Worm (Caenorhabditis elegans) whole organism, L4 larva: ENCODE data around the gene ZK673.1.

Source experiments
- D1046.2 ChIP-seq: fragments of 200-800 bp; sonication (Bioruptor generic); IDR thresholded peaks from 2 replicates; pipeline ENCODE4 v1.3.6; 2022; ENCODE audit warnings: missing genetic modification characterization, missing compliant biosample characterization
- F10B5.3 ChIP-seq: sonication (generic microtip); optimal IDR thresholded peaks from 2 replicates; lab custom pipeline; 2016; ENCODE audit warnings: mild to moderate bottlenecking, missing genetic modification characterization, missing compliant biosample characterization
- F44E2.7 ChIP-seq: fragments of 200-800 bp; sonication (Bioruptor generic); IDR thresholded peaks from 2 replicates; pipeline ENCODE4 v2.1.2; 2022; ENCODE audit warnings: missing genetic modification characterization, missing compliant biosample characterization
- T20F7.1 ChIP-seq: fragments of 200-800 bp; sonication (Bioruptor generic); optimal IDR thresholded peaks from 2 replicates; lab custom pipeline; 2018; ENCODE audit warnings: mild to moderate bottlenecking, missing genetic modification characterization, missing compliant biosample characterization
- T26A8.4 ChIP-seq: fragments of 200-800 bp; sonication (Bioruptor generic); IDR thresholded peaks from 2 replicates; pipeline ENCODE4 v1.3.6; 2022; ENCODE audit warnings: missing genetic modification characterization, missing compliant biosample characterization
- Y48G9A.11 ChIP-seq: fragments of 200-800 bp; sonication (Bioruptor generic); IDR thresholded peaks from 2 replicates; pipeline ENCODE4 v1.3.6; 2022; ENCODE audit warnings: missing genetic modification reagents, missing genetic modification characterization, missing compliant biosample characterization
- Y5F2A.4 ChIP-seq: fragments of 200-800 bp; sonication (Bioruptor generic); optimal IDR thresholded peaks from 2 replicates; lab custom pipeline; 2018; ENCODE audit warnings: mild to moderate bottlenecking, missing genetic modification characterization, missing compliant biosample characterization
- Y75B8A.6 ChIP-seq: fragments of 200-800 bp; sonication (Bioruptor generic); IDR thresholded peaks from 2 replicates; pipeline ENCODE4 v1.3.6; 2022; ENCODE audit warnings: missing genetic modification reagents, missing genetic modification characterization, missing compliant biosample characterization
- aly-2 ChIP-seq: sonication (generic microtip); optimal IDR thresholded peaks from 2 replicates; lab custom pipeline; 2018; ENCODE audit warnings: missing biosample characterization, missing genetic modification characterization
- ceh-28 ChIP-seq: fragments of 150-350 bp; optimal IDR thresholded peaks from 2 replicates; lab custom pipeline; 2014; ENCODE audit warnings: missing biosample characterization, missing genetic modification reagents, missing genetic modification characterization
- ceh-32 ChIP-seq: sonication (generic microtip); optimal IDR thresholded peaks from 2 replicates; lab custom pipeline; 2016; ENCODE audit warnings: mild to moderate bottlenecking, missing genetic modification characterization, missing compliant biosample characterization; ENCODE audit not compliant: poor library complexity
- ceh-44 ChIP-seq: fragments of 200-800 bp; sonication (Bioruptor generic); IDR thresholded peaks from 2 replicates; pipeline ENCODE4 v1.3.6; 2022; ENCODE audit warnings: missing genetic modification reagents, missing genetic modification characterization, missing compliant biosample characterization
- ceh-62 ChIP-seq: sonication (generic microtip); optimal IDR thresholded peaks from 2 replicates; lab custom pipeline; 2017; ENCODE audit warnings: missing biosample characterization, missing genetic modification characterization
- ceh-82 ChIP-seq: sonication (generic microtip); optimal IDR thresholded peaks from 2 replicates; lab custom pipeline; 2017; ENCODE audit warnings: missing biosample characterization, missing genetic modification characterization
- daf-16 ChIP-seq, 3 experiments: sonication (generic microtip); optimal IDR thresholded peaks; 2 replicates each; lab custom pipeline; 2016 to 2017; ENCODE audit warnings: missing genetic modification characterization in 3 of 3, missing genetic modification reagents in 3 of 3, mild to moderate bottlenecking in 2 of 3, missing compliant biosample characterization in 2 of 3, missing biosample characterization in 1 of 3, moderate library complexity in 1 of 3
- daf-19 ChIP-seq: fragments of 200-800 bp; sonication (Bioruptor generic); conservative IDR thresholded peaks from 2 replicates; pipeline ENCODE4 v1.3.6; 2022; ENCODE audit warnings: missing genetic modification characterization, missing compliant biosample characterization
- dmd-6 ChIP-seq: fragments of 200-800 bp; sonication (Bioruptor generic); IDR thresholded peaks from 2 replicates; pipeline ENCODE4 v1.3.6; 2022; ENCODE audit warnings: missing genetic modification reagents, missing genetic modification characterization, missing compliant biosample characterization
- dmd-8 ChIP-seq: fragments of 200-800 bp; sonication (Bioruptor generic); IDR thresholded peaks from 2 replicates; pipeline ENCODE4 v1.3.6; 2022; ENCODE audit warnings: missing genetic modification characterization, missing compliant biosample characterization
- fkh-10 ChIP-seq: fragments of 150-350 bp; optimal IDR thresholded peaks from 2 replicates; lab custom pipeline; 2014; ENCODE audit warnings: missing biosample characterization, missing genetic modification reagents, missing genetic modification characterization
- fos-1 ChIP-seq: fragments of 150-350 bp; optimal IDR thresholded peaks from 2 replicates; lab custom pipeline; 2014; ENCODE audit warnings: missing biosample characterization, missing genetic modification characterization
- gei-8 ChIP-seq: fragments of 200-800 bp; sonication (Bioruptor generic); optimal IDR thresholded peaks from 2 replicates; lab custom pipeline; 2018; ENCODE audit warnings: mild to moderate bottlenecking, missing genetic modification characterization, missing compliant biosample characterization
- hif-1 ChIP-seq, 2 experiments: sonication (generic microtip); optimal IDR thresholded peaks; 2 replicates each; lab custom pipeline; 2016 to 2017; ENCODE audit warnings: missing compliant biosample characterization in 2 of 2, missing genetic modification characterization in 2 of 2, missing genetic modification reagents in 2 of 2, missing genotype in 2 of 2, mild to moderate bottlenecking in 1 of 2
- hlh-30 ChIP-seq: sonication (generic microtip); optimal IDR thresholded peaks from 2 replicates; lab custom pipeline; 2017; ENCODE audit warnings: antibody characterized with exemption, mild to moderate bottlenecking, missing genetic modification characterization, missing compliant biosample characterization; ENCODE audit not compliant: insufficient read depth
- jun-1 ChIP-seq: fragments of 150-350 bp; optimal IDR thresholded peaks from 2 replicates; lab custom pipeline; 2014; ENCODE audit warnings: missing biosample characterization, missing genetic modification reagents, missing genetic modification characterization
- lin-1 ChIP-seq: fragments of 200-800 bp; sonication (Bioruptor generic); IDR thresholded peaks from 2 replicates; pipeline ENCODE4 v1.3.6; 2022; ENCODE audit warnings: missing genetic modification reagents, missing genetic modification characterization, missing compliant biosample characterization
- lin-38 ChIP-seq: fragments of 200-800 bp; sonication (Bioruptor generic); IDR thresholded peaks from 2 replicates; pipeline ENCODE4 v1.3.6; 2022; ENCODE audit warnings: missing genetic modification reagents, missing genetic modification characterization, missing compliant biosample characterization
- lin-39 ChIP-seq: fragments of 150-350 bp; optimal IDR thresholded peaks from 2 replicates; lab custom pipeline; 2014; ENCODE audit warnings: missing biosample characterization, missing genetic modification reagents, missing genetic modification characterization
- mdl-1 ChIP-seq, 2 experiments: fragments of 150-350 bp in 1 of 2; sonication (generic microtip) in 1 of 2; optimal IDR thresholded peaks; 2 replicates each; lab custom pipeline; 2014 to 2017; ENCODE audit warnings: missing biosample characterization in 2 of 2, missing genetic modification characterization in 2 of 2
- mdt-29 ChIP-seq: fragments of 200-800 bp; sonication (Bioruptor generic); IDR thresholded peaks from 2 replicates; pipeline ENCODE4 v1.3.6; 2022; ENCODE audit warnings: missing genetic modification reagents, missing genetic modification characterization, missing compliant biosample characterization
- mes-2 ChIP-seq: sonication (generic microtip); optimal IDR thresholded peaks from 2 replicates; lab custom pipeline; 2016; ENCODE audit warnings: missing genotype, mild to moderate bottlenecking, missing genetic modification characterization, missing compliant biosample characterization; ENCODE audit not compliant: poor library complexity, severe bottlenecking
- mxl-2 ChIP-seq: fragments of 200-800 bp; sonication (Bioruptor generic); conservative IDR thresholded peaks from 2 replicates; pipeline ENCODE4 v1.3.6; 2022; ENCODE audit warnings: missing genetic modification reagents, missing genetic modification characterization, missing compliant biosample characterization
- nhr-10 ChIP-seq: fragments of 150-350 bp; optimal IDR thresholded peaks from 2 replicates; lab custom pipeline; 2014; ENCODE audit warnings: missing biosample characterization, missing genetic modification characterization
- nhr-111 ChIP-seq: fragments of 200-800 bp; sonication (Bioruptor generic); optimal IDR thresholded peaks from 2 replicates; lab custom pipeline; 2018; ENCODE audit warnings: mild to moderate bottlenecking, missing genetic modification characterization, missing compliant biosample characterization
- nhr-237 ChIP-seq: sonication (generic microtip); optimal IDR thresholded peaks from 2 replicates; lab custom pipeline; 2017; ENCODE audit warnings: missing biosample characterization, missing genetic modification characterization
- nhr-28 ChIP-seq: fragments of 150-350 bp; optimal IDR thresholded peaks from 2 replicates; lab custom pipeline; 2014; ENCODE audit warnings: missing biosample characterization, missing genetic modification characterization
- nhr-76 ChIP-seq: fragments of 150-350 bp; optimal IDR thresholded peaks from 2 replicates; lab custom pipeline; 2014; ENCODE audit warnings: missing biosample characterization, missing genetic modification characterization
- nhr-77 ChIP-seq: fragments of 150-350 bp; optimal IDR thresholded peaks from 2 replicates; lab custom pipeline; 2014; ENCODE audit warnings: missing biosample characterization, missing genetic modification characterization
- pha-4 ChIP-seq, 2 experiments: fragments of 150-350 bp in 1 of 2; fragments of 200-800 bp in 1 of 2; sonication (Bioruptor generic) in 1 of 2; IDR thresholded peaks in 1 of 2; optimal IDR thresholded peaks in 1 of 2; 2 replicates each; pipeline versions ENCODE4 v1.3.6 to Lab custom; 2014 to 2022; ENCODE audit warnings: missing genetic modification characterization in 2 of 2, missing genetic modification reagents in 2 of 2, missing biosample characterization in 1 of 2, missing compliant biosample characterization in 1 of 2
- php-3 ChIP-seq: fragments of 200-800 bp; sonication (Bioruptor generic); IDR thresholded peaks from 2 replicates; pipeline ENCODE4 v1.3.6; 2022; ENCODE audit warnings: missing genetic modification reagents, missing genetic modification characterization, missing compliant biosample characterization
- pqm-1 ChIP-seq: sonication (generic microtip); optimal IDR thresholded peaks from 2 replicates; lab custom pipeline; 2017; ENCODE audit warnings: missing biosample characterization, missing genetic modification characterization
- saeg-2 ChIP-seq: fragments of 200-800 bp; sonication (Bioruptor generic); IDR thresholded peaks from 2 replicates; pipeline ENCODE4 v1.3.6; 2022; ENCODE audit warnings: missing genetic modification reagents, missing genetic modification characterization, missing compliant biosample characterization
- set-16 ChIP-seq: fragments of 200-800 bp; sonication (Bioruptor generic); IDR thresholded peaks from 2 replicates; pipeline ENCODE4 v1.3.6; 2022; ENCODE audit warnings: missing genetic modification reagents, missing genetic modification characterization, missing compliant biosample characterization
- snpc-4 ChIP-seq: fragments of 150-350 bp; optimal IDR thresholded peaks from 2 replicates; lab custom pipeline; 2014; ENCODE audit warnings: missing biosample characterization, missing genetic modification characterization
- spr-3 ChIP-seq: fragments of 200-800 bp; sonication (Bioruptor generic); optimal IDR thresholded peaks from 2 replicates; lab custom pipeline; 2018; ENCODE audit warnings: mild to moderate bottlenecking, missing genetic modification characterization, missing compliant biosample characterization
- tag-97 ChIP-seq: fragments of 200-800 bp; sonication (Bioruptor generic); IDR thresholded peaks from 2 replicates; pipeline ENCODE4 v1.3.6; 2022; ENCODE audit warnings: missing genetic modification characterization, missing compliant biosample characterization
- tra-1 ChIP-seq: fragments of 200-800 bp; sonication (Bioruptor generic); IDR thresholded peaks from 2 replicates; pipeline ENCODE4 v1.3.6; 2022; ENCODE audit warnings: missing genetic modification reagents, missing genetic modification characterization, missing compliant biosample characterization
- unc-130 ChIP-seq: sonication (generic microtip); optimal IDR thresholded peaks from 2 replicates; lab custom pipeline; 2016; ENCODE audit warnings: missing genetic modification reagents, missing genetic modification characterization, missing compliant biosample characterization
- unc-62 ChIP-seq, 3 experiments: fragments of 150-350 bp in 1 of 3; sonication (generic microtip); optimal IDR thresholded peaks in 2 of 3; peaks in 1 of 3; 1 replicate in 1 of 3; 2 replicates in 2 of 3; lab custom pipeline; 2014 to 2017; ENCODE audit warnings: missing biosample characterization in 3 of 3, missing genetic modification characterization in 3 of 3, missing genetic modification reagents in 3 of 3, missing genotype in 1 of 3
- zip-11 ChIP-seq: fragments of 200-800 bp; sonication (Bioruptor generic); IDR thresholded peaks from 2 replicates; pipeline ENCODE4 v1.3.6; 2022; ENCODE audit warnings: missing genetic modification characterization, missing compliant biosample characterization
- ztf-11 ChIP-seq: fragments of 150-350 bp; optimal IDR thresholded peaks from 2 replicates; lab custom pipeline; 2014; ENCODE audit warnings: missing biosample characterization, missing genetic modification characterization

The ZK673.1 gene

DNA sequence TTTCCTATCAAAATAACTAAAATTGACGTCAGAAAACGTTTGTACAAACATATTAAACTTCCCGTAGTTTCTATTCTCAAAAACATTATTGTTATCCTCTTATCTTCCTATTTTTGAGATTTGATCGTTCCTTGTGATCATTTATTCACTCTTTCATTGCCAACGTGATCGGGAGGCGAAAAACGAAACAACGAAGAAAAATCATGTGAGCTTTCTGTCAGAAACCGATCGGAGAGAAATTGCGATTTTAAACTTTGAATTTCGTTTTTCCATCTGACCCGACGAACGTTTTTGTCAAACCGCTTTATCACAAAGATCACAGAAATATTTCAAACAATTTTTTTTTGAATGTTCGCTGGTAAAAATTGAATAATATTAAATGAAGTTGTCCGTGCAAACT is 3.4 kb downstream of the ZK673.1 start:
- TF ChIP-seq gei-8 (GFP tag; lab: Kevin White, UChicago), result no peak
- no peak for TF ChIP-seq pqm-1 (tag; lab: Kevin White, UChicago)
- peak; percentile 85 for TF ChIP-seq nhr-28 (tag; lab: Kevin White, UChicago)
- TF ChIP-seq daf-19 (GFP tag; lab: Robert Waterston, UW), result no peak
- TF ChIP-seq nhr-77 (tag; lab: Kevin White, UChicago), result peak; percentile 79
- TF ChIP-seq hlh-30 (tag; lab: Kevin White, UChicago), result peak; percentile 90
- TF ChIP-seq Y5F2A.4, result no peak
- no peak for TF ChIP-seq F44E2.7
- no peak for TF ChIP-seq ceh-44 (GFP tag; lab: Robert Waterston, UW)
- no peak for TF ChIP-seq spr-3
- no peak for TF ChIP-seq mes-2 (tag; lab: Kevin White, UChicago)
- no peak for TF ChIP-seq D1046.2 (GFP tag; lab: Robert Waterston, UW)
- no peak for TF ChIP-seq saeg-2
- no peak for TF ChIP-seq fkh-10
- no peak for TF ChIP-seq mxl-2
- no peak for TF ChIP-seq dmd-8 (GFP tag; lab: Robert Waterston, UW)
- TF ChIP-seq ceh-82 (tag; lab: Kevin White, UChicago), result no peak
- TF ChIP-seq tra-1 (GFP tag; lab: Robert Waterston, UW), result no peak
- TF ChIP-seq lin-39 (tag; lab: Kevin White, UChicago), result no peak
- TF ChIP-seq set-16 (GFP tag; lab: Robert Waterston, UW), result no peak
- peak in 1 of 2 experiments; percentile 55 for TF ChIP-seq daf-16 (GFP tag; optimal IDR thresholded peaks at IDR 0.05; lab: Kevin White, UChicago)
- peak; percentile 21 for TF ChIP-seq daf-16 (tag; optimal IDR thresholded peaks at IDR 0.05; lab: Kevin White, UChicago)
- no peak for TF ChIP-seq unc-130
- no peak for TF ChIP-seq nhr-76 (tag; lab: Kevin White, UChicago)
- TF ChIP-seq T20F7.1 (GFP tag; lab: Kevin White, UChicago), result no peak
- no peak for TF ChIP-seq ztf-11 (tag; lab: Kevin White, UChicago)
- TF ChIP-seq nhr-111 (GFP tag; lab: Kevin White, UChicago), result no peak
- peak; percentile 77 for TF ChIP-seq mdt-29 (GFP tag; lab: Robert Waterston, UW)
- no peak for TF ChIP-seq jun-1 (tag; lab: Kevin White, UChicago)
- TF ChIP-seq nhr-237, result no peak
- no peak for TF ChIP-seq tag-97
- no peak for TF ChIP-seq lin-38 (GFP tag; lab: Robert Waterston, UW)
- TF ChIP-seq unc-62 (GFP tag; optimal IDR thresholded peaks at IDR 0.05 in 1 of 2; lab: Kevin White, UChicago), result peak in 1 of 2 experiments; percentile 97
- no peak for TF ChIP-seq unc-62 (tag; optimal IDR thresholded peaks at IDR 0.05; lab: Kevin White, UChicago)
- TF ChIP-seq lin-1 (GFP tag; lab: Robert Waterston, UW), result no peak
- no peak for TF ChIP-seq Y75B8A.6 (GFP tag; lab: Robert Waterston, UW)
- no peak for TF ChIP-seq pha-4 (GFP tag; IDR thresholded peaks at IDR 0.05; lab: Robert Waterston, UW)
- no peak for TF ChIP-seq pha-4 (tag; optimal IDR thresholded peaks at IDR 0.05; lab: Kevin White, UChicago)
- no peak for TF ChIP-seq snpc-4 (tag; lab: Kevin White, UChicago)
- no peak for TF ChIP-seq ceh-28 (tag; lab: Kevin White, UChicago)
- no peak for TF ChIP-seq ceh-32 (tag; lab: Kevin White, UChicago)
- TF ChIP-seq Y48G9A.11 (GFP tag; lab: Robert Waterston, UW), result no peak
- no peak for TF ChIP-seq hif-1 (tag; optimal IDR thresholded peaks at IDR 0.05; lab: Kevin White, UChicago)
- no peak for TF ChIP-seq zip-11 (GFP tag; lab: Robert Waterston, UW)
- no peak for TF ChIP-seq ceh-62 (tag; lab: Kevin White, UChicago)
- peak; percentile 54; the same call in 1 of the 2 replicates for TF ChIP-seq php-3 (GFP tag; lab: Robert Waterston, UW)
- no peak for TF ChIP-seq aly-2 (tag; lab: Kevin White, UChicago)
- TF ChIP-seq dmd-6 (GFP tag; lab: Robert Waterston, UW), result peak; percentile 71
- no peak for TF ChIP-seq fos-1 (tag; lab: Kevin White, UChicago)
- no peak for TF ChIP-seq nhr-10 (tag; lab: Kevin White, UChicago)
- TF ChIP-seq mdl-1 (tag; optimal IDR thresholded peaks at IDR 0.05; lab: Kevin White, UChicago), result peak in 1 of 2 experiments; percentile 47
- no peak for TF ChIP-seq F10B5.3 (tag; lab: Kevin White, UChicago)
- no peak for TF ChIP-seq T26A8.4 (GFP tag; lab: Robert Waterston, UW)
